Worm (Caenorhabditis elegans): ENCODE data around the gene str-39.

- no peak for TF ChIP-seq hlh-1 (tag; optimal IDR thresholded peaks at IDR 0.05)
- no peak for TF ChIP-seq lsy-2 (tag; optimal IDR thresholded peaks at IDR 0.05)
- TF ChIP-seq drap-1 (GFP tag; optimal IDR thresholded peaks at IDR 0.05): no peak
- TF ChIP-seq ztf-11 (tag; optimal IDR thresholded peaks at IDR 0.05): no peak
- TF ChIP-seq unc-62 (GFP tag; optimal IDR thresholded peaks at IDR 0.05): no peak
- no peak for TF ChIP-seq mep-1 (tag; optimal IDR thresholded peaks at IDR 0.05)
- no peak for TF ChIP-seq ces-1 (GFP tag; optimal IDR thresholded peaks at IDR 0.05)
Observed at ce11 chrV:2830817-2831216, 48.9 kb downstream of the str-39 start, which contains the start of gene srw-2.

Data from whole organism, mixed stage, embryonic.